Worm (Caenorhabditis elegans) whole organism, L4 larva: Measurements from ENCODE around the gene mks-3.

Source experiments
- ZK546.5 ChIP-seq, 2 experiments: sonication (generic microtip); optimal IDR thresholded peaks; 2 replicates each; lab custom pipeline; 2017; ENCODE audit warnings: missing biosample characterization in 2 of 2, missing genetic modification characterization in 2 of 2
- aha-1 ChIP-seq: fragments of 150-350 bp; peaks from one replicate; lab custom pipeline; 2014; ENCODE audit warnings: missing biosample characterization, missing genetic modification characterization
- ceh-28 ChIP-seq: fragments of 150-350 bp; optimal IDR thresholded peaks from 2 replicates; lab custom pipeline; 2014; ENCODE audit warnings: missing biosample characterization, missing genetic modification reagents, missing genetic modification characterization
- dpl-1 ChIP-seq: fragments of 150-350 bp; optimal IDR thresholded peaks from 2 replicates; lab custom pipeline; 2014; ENCODE audit warnings: missing biosample characterization, missing genetic modification reagents, missing genetic modification characterization
- egl-27 ChIP-seq: sonication (generic microtip); optimal IDR thresholded peaks from 3 replicates; lab custom pipeline; 2017; ENCODE audit warnings: missing biosample characterization, missing genetic modification reagents, missing genetic modification characterization
- egl-43 ChIP-seq: fragments of 200-800 bp; sonication (Bioruptor generic); IDR thresholded peaks from 2 replicates; pipeline ENCODE4 v1.3.6; 2022; ENCODE audit warnings: missing genetic modification reagents, missing genetic modification characterization, missing compliant biosample characterization
- lin-13 ChIP-seq: fragments of 150-350 bp; optimal IDR thresholded peaks from 2 replicates; lab custom pipeline; 2014; ENCODE audit warnings: missing biosample characterization, missing genetic modification reagents, missing genetic modification characterization
- nhr-237 ChIP-seq: sonication (generic microtip); optimal IDR thresholded peaks from 2 replicates; lab custom pipeline; 2017; ENCODE audit warnings: missing biosample characterization, missing genetic modification characterization
- nhr-77 ChIP-seq: fragments of 150-350 bp; optimal IDR thresholded peaks from 2 replicates; lab custom pipeline; 2014; ENCODE audit warnings: missing biosample characterization, missing genetic modification characterization
- saeg-2 ChIP-seq: fragments of 200-800 bp; sonication (Bioruptor generic); IDR thresholded peaks from 2 replicates; pipeline ENCODE4 v1.3.6; 2022; ENCODE audit warnings: missing genetic modification reagents, missing genetic modification characterization, missing compliant biosample characterization
- snpc-4 ChIP-seq: fragments of 150-350 bp; optimal IDR thresholded peaks from 2 replicates; lab custom pipeline; 2014; ENCODE audit warnings: missing biosample characterization, missing genetic modification characterization
- unc-62 ChIP-seq, 3 experiments: fragments of 150-350 bp in 1 of 3; sonication (generic microtip); optimal IDR thresholded peaks in 2 of 3; peaks in 1 of 3; 1 replicate in 1 of 3; 2 replicates in 2 of 3; lab custom pipeline; 2014 to 2017; ENCODE audit warnings: missing biosample characterization in 3 of 3, missing genetic modification characterization in 3 of 3, missing genetic modification reagents in 3 of 3, missing genotype in 1 of 3
- vab-7 ChIP-seq: fragments of 200-800 bp; sonication (Bioruptor generic); IDR thresholded peaks from 2 replicates; pipeline ENCODE4 v1.3.6; 2022; ENCODE audit warnings: missing genetic modification reagents, missing genetic modification characterization, missing compliant biosample characterization

DNA sequence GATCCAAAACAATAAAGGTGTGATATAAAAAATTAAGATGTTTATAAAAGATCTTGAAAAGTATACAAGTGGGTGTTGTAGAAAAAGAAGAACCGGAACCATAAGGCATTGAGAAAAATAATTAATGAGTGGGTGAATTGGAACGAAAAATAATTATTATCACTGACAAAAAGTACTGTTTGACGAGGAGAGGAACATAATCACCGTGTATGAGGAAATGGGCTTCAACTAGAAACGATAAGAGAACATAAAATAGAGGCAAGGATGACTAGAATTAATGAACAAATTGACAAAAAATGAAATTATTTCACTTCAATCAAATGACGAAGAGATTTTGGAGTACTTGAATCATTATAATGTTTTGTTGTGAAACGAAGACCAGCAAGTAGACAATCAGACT is 34.8 kb upstream of the mks-3 start:
- no peak for TF ChIP-seq egl-43
- no peak for TF ChIP-seq ceh-28 (tag; lab: Kevin White, UChicago)
- peak; percentile 63 for TF ChIP-seq aha-1
- TF ChIP-seq unc-62 (GFP tag; optimal IDR thresholded peaks at IDR 0.05 in 1 of 2; lab: Kevin White, UChicago): no peak
- TF ChIP-seq unc-62 (tag; optimal IDR thresholded peaks at IDR 0.05; lab: Kevin White, UChicago): no peak
- no peak for TF ChIP-seq egl-27 (tag; lab: Kevin White, UChicago)
- no peak for TF ChIP-seq saeg-2 (GFP tag; lab: Robert Waterston, UW)
- no peak for TF ChIP-seq dpl-1 (GFP tag; lab: Kevin White, UChicago)
- no peak for TF ChIP-seq snpc-4
- no peak for TF ChIP-seq vab-7 (GFP tag; lab: Robert Waterston, UW)
- TF ChIP-seq nhr-237 (tag; lab: Kevin White, UChicago): no peak
- no peak for TF ChIP-seq nhr-77
- TF ChIP-seq ZK546.5 (tag; optimal IDR thresholded peaks at IDR 0.05; lab: Kevin White, UChicago): no peak
- no peak for TF ChIP-seq lin-13 (GFP tag; lab: Kevin White, UChicago)
